Worm (Caenorhabditis elegans) whole organism, late embryonic: Measurements from ENCODE around the gene dlg-1.

Experiments used
- F13H6.1 ChIP-seq: sonication (generic microtip); optimal IDR thresholded peaks from 2 replicates; lab custom pipeline; 2016; ENCODE audit warnings: missing genetic modification characterization, missing compliant biosample characterization
- ahr-1 ChIP-seq: sonication (generic microtip); optimal IDR thresholded peaks from 2 replicates; lab custom pipeline; 2016; ENCODE audit warnings: missing genetic modification characterization, missing compliant biosample characterization
- ceh-18 ChIP-seq: sonication (generic microtip); optimal IDR thresholded peaks from 2 replicates; lab custom pipeline; 2016; ENCODE audit warnings: missing genetic modification characterization, missing compliant biosample characterization
- ceh-19 ChIP-seq: fragments of 200-800 bp; sonication (Bioruptor generic); optimal IDR thresholded peaks from 2 replicates; lab custom pipeline; 2018; ENCODE audit warnings: mild to moderate bottlenecking, missing genetic modification characterization, missing compliant biosample characterization
- ceh-2 ChIP-seq: sonication (generic microtip); optimal IDR thresholded peaks from 2 replicates; lab custom pipeline; 2016; ENCODE audit warnings: missing genotype, missing genetic modification characterization, missing compliant biosample characterization
- ceh-24 ChIP-seq: sonication (generic microtip); optimal IDR thresholded peaks from 2 replicates; lab custom pipeline; 2016; ENCODE audit warnings: mild to moderate bottlenecking, missing genetic modification characterization, missing compliant biosample characterization
- ceh-30 ChIP-seq: fragments of 150-350 bp; optimal IDR thresholded peaks from 2 replicates; lab custom pipeline; 2014; ENCODE audit warnings: missing biosample characterization, missing genetic modification characterization
- ceh-34 ChIP-seq: sonication (generic microtip); optimal IDR thresholded peaks from 2 replicates; lab custom pipeline; 2016; ENCODE audit warnings: mild to moderate bottlenecking, missing genetic modification characterization, missing compliant biosample characterization
- ceh-45 ChIP-seq: fragments of 200-800 bp; sonication (Bioruptor generic); IDR thresholded peaks from 2 replicates; pipeline ENCODE4 v1.3.6; 2022; ENCODE audit warnings: missing genetic modification reagents, missing genetic modification characterization, missing compliant biosample characterization
- ceh-48 ChIP-seq: sonication (generic microtip); optimal IDR thresholded peaks from 2 replicates; lab custom pipeline; 2016; ENCODE audit warnings: missing genetic modification characterization, inconsistent platforms, missing compliant biosample characterization
- ceh-6 ChIP-seq: fragments of 200-800 bp; sonication (Bioruptor generic); optimal IDR thresholded peaks from 2 replicates; lab custom pipeline; 2018; ENCODE audit warnings: mild to moderate bottlenecking, missing genetic modification characterization, missing compliant biosample characterization
- ceh-9 ChIP-seq: sonication (generic microtip); optimal IDR thresholded peaks from 2 replicates; lab custom pipeline; 2016; ENCODE audit warnings: mild to moderate bottlenecking, missing genetic modification characterization, inconsistent platforms, missing compliant biosample characterization
- dmd-4 ChIP-seq: sonication (generic microtip); optimal IDR thresholded peaks from 2 replicates; lab custom pipeline; 2016; ENCODE audit warnings: borderline replicate concordance, missing genetic modification characterization, missing compliant biosample characterization
- elt-2 ChIP-seq: sonication (generic microtip); optimal IDR thresholded peaks from 2 replicates; lab custom pipeline; 2016; ENCODE audit warnings: missing genetic modification reagents, missing genetic modification characterization, missing compliant biosample characterization
- eyg-1 ChIP-seq: sonication (generic microtip); optimal IDR thresholded peaks from 2 replicates; lab custom pipeline; 2016; ENCODE audit warnings: missing genotype, missing genetic modification characterization, missing compliant biosample characterization
- fkh-10 ChIP-seq: fragments of 150-350 bp; optimal IDR thresholded peaks from 2 replicates; lab custom pipeline; 2014; ENCODE audit warnings: missing biosample characterization, missing genetic modification reagents, missing genetic modification characterization
- fkh-6 ChIP-seq: sonication (generic microtip); optimal IDR thresholded peaks from 2 replicates; lab custom pipeline; 2016; ENCODE audit warnings: missing genetic modification characterization, missing compliant biosample characterization
- gmeb-2 ChIP-seq: sonication (generic microtip); optimal IDR thresholded peaks from 2 replicates; lab custom pipeline; 2016; ENCODE audit warnings: missing genetic modification characterization, inconsistent platforms, missing compliant biosample characterization
- hlh-13 ChIP-seq: fragments of 200-800 bp; sonication (Bioruptor generic); optimal IDR thresholded peaks from 2 replicates; lab custom pipeline; 2018; ENCODE audit warnings: mild to moderate bottlenecking, missing genetic modification characterization, missing compliant biosample characterization
- hlh-15 ChIP-seq: sonication (generic microtip); optimal IDR thresholded peaks from 2 replicates; lab custom pipeline; 2016; ENCODE audit warnings: missing genetic modification characterization, missing compliant biosample characterization
- hlh-6 ChIP-seq: sonication (generic microtip); optimal IDR thresholded peaks from 2 replicates; lab custom pipeline; 2016; ENCODE audit warnings: missing genotype, missing genetic modification characterization, missing compliant biosample characterization
- hlh-8 ChIP-seq: sonication (generic microtip); optimal IDR thresholded peaks from 2 replicates; lab custom pipeline; 2016; ENCODE audit warnings: missing genotype, missing genetic modification characterization, missing compliant biosample characterization
- lim-6 ChIP-seq: sonication (generic microtip); optimal IDR thresholded peaks from 2 replicates; lab custom pipeline; 2016; ENCODE audit warnings: missing genetic modification characterization, missing compliant biosample characterization
- lin-11 ChIP-seq: fragments of 200-800 bp; sonication (Bioruptor generic); optimal IDR thresholded peaks from 2 replicates; lab custom pipeline; 2018; ENCODE audit warnings: mild to moderate bottlenecking, missing genetic modification characterization, missing compliant biosample characterization
- nfya-1 ChIP-seq: sonication (generic microtip); optimal IDR thresholded peaks from 2 replicates; lab custom pipeline; 2017; ENCODE audit warnings: missing genetic modification characterization, mild to moderate bottlenecking, missing compliant biosample characterization, antibody characterized with exemption, moderate library complexity
- nhr-11 ChIP-seq: fragments of 150-350 bp; optimal IDR thresholded peaks from 2 replicates; lab custom pipeline; 2014; ENCODE audit warnings: missing biosample characterization, missing genetic modification characterization
- pag-3 ChIP-seq: sonication (generic microtip); optimal IDR thresholded peaks from 2 replicates; lab custom pipeline; 2016; ENCODE audit warnings: missing compliant biosample characterization, missing genetic modification characterization, borderline replicate concordance
- pha-4 ChIP-seq: fragments of 150-350 bp; optimal IDR thresholded peaks from 2 replicates; lab custom pipeline; 2018; ENCODE audit warnings: missing biosample characterization, missing genetic modification reagents, missing genetic modification characterization
- pqm-1 ChIP-seq: sonication (generic microtip); optimal IDR thresholded peaks from 2 replicates; lab custom pipeline; 2016; ENCODE audit warnings: missing genetic modification characterization, missing compliant biosample characterization
- ref-2 ChIP-seq: sonication (generic microtip); optimal IDR thresholded peaks from 2 replicates; lab custom pipeline; 2016; ENCODE audit warnings: missing genetic modification characterization, missing compliant biosample characterization
- rnt-1 ChIP-seq: sonication (generic microtip); optimal IDR thresholded peaks from 2 replicates; lab custom pipeline; 2016; ENCODE audit warnings: missing genetic modification characterization, missing compliant biosample characterization
- sox-4 ChIP-seq: sonication (generic microtip); optimal IDR thresholded peaks from 2 replicates; lab custom pipeline; 2017; ENCODE audit warnings: mild to moderate bottlenecking, missing genetic modification characterization, inconsistent platforms, missing compliant biosample characterization
- syd-9 ChIP-seq: sonication (generic microtip); optimal IDR thresholded peaks from 2 replicates; lab custom pipeline; 2016; ENCODE audit warnings: mild to moderate bottlenecking, missing genetic modification characterization, moderate library complexity, missing compliant biosample characterization
- tbx-2 ChIP-seq: sonication (generic microtip); optimal IDR thresholded peaks from 2 replicates; lab custom pipeline; 2016; ENCODE audit warnings: missing genetic modification characterization, missing compliant biosample characterization
- tbx-7 ChIP-seq: sonication (generic microtip); optimal IDR thresholded peaks from 2 replicates; lab custom pipeline; 2016; ENCODE audit warnings: missing genotype, missing genetic modification characterization, missing compliant biosample characterization
- unc-3 ChIP-seq, 2 experiments: fragments of 200-800 bp in 1 of 2; sonication (Bioruptor generic) in 1 of 2; sonication (generic microtip) in 1 of 2; conservative IDR thresholded peaks in 1 of 2; optimal IDR thresholded peaks in 1 of 2; 2 replicates each; pipeline versions ENCODE4 v1.3.6 to Lab custom; 2016 to 2022; ENCODE audit warnings: missing compliant biosample characterization in 2 of 2, missing genetic modification characterization in 2 of 2, missing genetic modification reagents in 1 of 2
- unc-55 ChIP-seq: sonication (generic microtip); optimal IDR thresholded peaks from 2 replicates; lab custom pipeline; 2017; ENCODE audit warnings: missing biosample characterization, missing genetic modification reagents, missing genetic modification characterization
- unc-86 ChIP-seq: sonication (generic microtip); optimal IDR thresholded peaks from 2 replicates; lab custom pipeline; 2016; ENCODE audit warnings: missing genetic modification characterization, missing compliant biosample characterization

Gene dlg-1

DNA sequence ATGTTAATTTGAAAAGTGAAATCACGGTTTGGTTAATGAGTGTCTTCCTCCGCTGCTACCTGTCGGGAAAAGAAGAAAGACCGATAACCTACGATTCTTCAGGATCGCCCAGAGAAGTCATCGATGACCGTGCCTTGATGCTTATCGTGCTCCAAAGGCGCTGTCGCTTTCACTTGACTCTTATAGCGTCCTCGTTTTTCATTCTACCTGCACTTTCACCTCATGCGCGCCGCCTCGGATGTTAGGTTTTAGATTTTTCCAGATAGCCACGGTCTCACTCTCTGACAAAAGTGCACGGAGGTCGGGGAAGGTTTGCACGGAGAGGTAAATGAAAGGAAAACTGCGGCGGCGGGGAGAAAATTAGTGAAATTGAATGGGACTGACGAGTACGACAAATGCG is 9.4 kb downstream of the dlg-1 start:
- TF ChIP-seq fkh-6 = no peak
- TF ChIP-seq pag-3 (tag; lab: Kevin White, UChicago) = no peak
- TF ChIP-seq nhr-11 (tag; lab: Kevin White, UChicago) = no peak
- no peak for TF ChIP-seq syd-9 (tag; lab: Kevin White, UChicago)
- TF ChIP-seq F13H6.1 (tag; lab: Kevin White, UChicago) = no peak
- no peak for TF ChIP-seq lin-11 (tag; lab: Kevin White, UChicago)
- TF ChIP-seq ceh-6 (GFP tag; lab: Kevin White, UChicago) = no peak
- no peak for TF ChIP-seq unc-3 (GFP tag; conservative IDR thresholded peaks at IDR 0.05; lab: Robert Waterston, UW)
- no peak for TF ChIP-seq unc-3 (tag; optimal IDR thresholded peaks at IDR 0.05; lab: Kevin White, UChicago)
- no peak for TF ChIP-seq unc-55 (GFP tag; lab: Kevin White, UChicago)
- no peak for TF ChIP-seq hlh-13 (GFP tag; lab: Kevin White, UChicago)
- TF ChIP-seq ahr-1 (tag; lab: Kevin White, UChicago) = no peak

ce11 chrX:5489538-5489937 is 10.0 kb downstream of the dlg-1 start, which contains the start of gene F55D1.1:
Gene F55D1.1, plus strand, starts transcription at chrX:5489838.
- TF ChIP-seq fkh-10 (GFP tag; lab: Kevin White, UChicago) (no peak), ceh-19 (GFP tag; lab: Kevin White, UChicago) (no peak), fkh-6 (no peak), dmd-4 (no peak), ceh-2 (tag; lab: Kevin White, UChicago) (no peak), tbx-2 (no peak), ceh-34 (tag; lab: Kevin White, UChicago) (no peak), ceh-18 (tag; lab: Kevin White, UChicago) (no peak), ceh-45 (no peak), hlh-6 (tag; lab: Kevin White, UChicago) (no peak), tbx-7 (tag; lab: Kevin White, UChicago) (no peak)

DNA sequence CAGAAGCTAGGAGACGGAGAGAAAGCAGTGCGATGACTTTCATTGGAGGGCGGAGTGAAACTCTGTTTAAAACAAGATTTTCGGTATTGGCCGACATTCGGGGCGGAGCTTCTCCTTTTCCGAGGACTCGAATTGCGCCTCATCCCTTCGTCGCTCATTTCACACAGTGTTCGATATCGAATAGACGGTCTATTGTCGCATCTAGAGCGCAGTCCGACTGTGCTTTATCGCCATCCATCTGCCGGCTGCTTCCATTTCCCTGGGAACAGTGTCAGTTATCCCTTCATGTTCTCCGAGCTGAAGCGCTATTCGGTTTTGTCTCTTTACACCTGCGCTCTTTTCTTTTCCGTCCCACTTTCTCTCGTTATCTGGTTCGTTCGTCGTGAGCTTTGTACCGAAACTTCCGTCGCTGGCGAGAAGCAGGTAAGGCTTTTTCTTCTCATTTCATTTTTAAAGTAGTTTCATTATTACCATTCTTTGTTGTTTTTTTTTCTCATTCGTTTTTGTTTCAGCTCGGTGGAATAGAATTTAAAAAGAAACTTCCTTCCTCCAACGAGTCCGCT is 13.4 kb downstream of the dlg-1 start, which contains the start of the genes bus-8A and bus-8B:
Gene bus-8A, plus strand, starts transcription at position 96 of the 563 bp plus-strand sequence.
Gene bus-8B, plus strand, starts transcription at position 513 of the 563 bp plus-strand sequence.
- TF ChIP-seq pha-4 (tag; lab: Kevin White, UChicago) = no peak

DNA sequence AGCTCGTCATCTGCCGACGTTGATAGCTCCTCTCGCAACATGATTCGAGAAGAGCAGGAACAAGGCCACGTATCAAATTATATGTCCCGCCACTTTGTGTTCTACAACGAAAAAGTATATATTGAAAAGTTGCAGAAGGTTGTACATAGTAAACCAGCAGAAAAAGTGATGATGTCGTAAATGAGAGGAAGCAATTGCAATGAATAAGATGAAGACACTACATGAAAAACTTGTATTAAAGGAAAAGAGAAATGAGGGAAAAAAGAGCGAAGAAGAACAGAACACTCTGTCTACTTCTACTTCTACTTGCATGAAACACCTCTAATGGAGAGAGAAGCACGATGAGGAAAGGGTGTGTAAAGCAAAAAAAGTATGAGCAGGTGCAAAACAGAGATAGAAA is 25.6 kb downstream of the dlg-1 start, which contains the start of gene T23F2.2:
Gene T23F2.2, minus strand, starts transcription at position 101 of the 400 bp plus-strand sequence.
- TF ChIP-seq gmeb-2 (tag; lab: Kevin White, UChicago) (no peak), eyg-1 (tag; lab: Kevin White, UChicago) (no peak), unc-86 (tag; lab: Kevin White, UChicago) (no peak), unc-3 (GFP tag; conservative IDR thresholded peaks at IDR 0.05; lab: Robert Waterston, UW) (no peak), unc-3 (tag; optimal IDR thresholded peaks at IDR 0.05; lab: Kevin White, UChicago) (no peak), sox-4 (tag; lab: Kevin White, UChicago) (no peak), hlh-15 (tag; lab: Kevin White, UChicago) (no peak), nfya-1 (no peak), ceh-30 (no peak), ceh-24 (tag; lab: Kevin White, UChicago) (no peak), elt-2 (tag; lab: Kevin White, UChicago) (no peak), ref-2 (tag; lab: Kevin White, UChicago) (no peak), pqm-1 (tag; lab: Kevin White, UChicago) (no peak)

- no peak for TF ChIP-seq lim-6 (tag; lab: Kevin White, UChicago)
- TF ChIP-seq rnt-1 (tag; lab: Kevin White, UChicago) = peak; percentile 49
- TF ChIP-seq ceh-48 = no peak
- no peak for TF ChIP-seq ceh-9 (tag; lab: Kevin White, UChicago)
- TF ChIP-seq unc-55 (GFP tag; lab: Kevin White, UChicago) = peak; percentile 66
- TF ChIP-seq hlh-8 = peak; percentile 1
- TF ChIP-seq ceh-18 (tag; lab: Kevin White, UChicago) = peak; percentile 12
These were observed 27.0 kb downstream of the dlg-1 start for ce11 chrX:5506432-5506977.
